Worm (Caenorhabditis elegans) whole organism, L1 larva: ENCODE measurements around the gene set-19.

Experiments used
- efl-1 ChIP-seq, 4 experiments: fragments of 150-350 bp; optimal IDR thresholded peaks in 3 of 4; peaks in 1 of 4; 1 replicate in 1 of 4; 2 replicates in 3 of 4; lab custom pipeline; 2014; ENCODE audit warnings: missing biosample characterization in 2 of 4, missing genetic modification characterization in 2 of 4, missing genetic modification reagents in 2 of 4
- grh-1 ChIP-seq: fragments of 200-800 bp; sonication (Bioruptor generic); IDR thresholded peaks from 2 replicates; pipeline ENCODE4 v1.3.6; 2022; ENCODE audit warnings: missing genetic modification reagents, missing genetic modification characterization, missing compliant biosample characterization
- hlh-17 ChIP-seq: fragments of 200-800 bp; sonication (Bioruptor generic); optimal IDR thresholded peaks from 2 replicates; lab custom pipeline; 2018; ENCODE audit warnings: missing genetic modification characterization, mild to moderate bottlenecking, missing compliant biosample characterization, moderate library complexity, borderline replicate concordance
- nhr-237 ChIP-seq: fragments of 150-350 bp; optimal IDR thresholded peaks from 2 replicates; lab custom pipeline; 2014; ENCODE audit warnings: missing biosample characterization, missing genetic modification characterization
- snu-23 ChIP-seq: sonication (generic microtip); optimal IDR thresholded peaks from 2 replicates; lab custom pipeline; 2016; ENCODE audit warnings: missing genetic modification characterization, missing compliant biosample characterization
- ztf-11 ChIP-seq, 2 experiments: sonication (generic microtip); optimal IDR thresholded peaks; 2 replicates each; lab custom pipeline; 2016 to 2017; ENCODE audit warnings: missing genetic modification characterization in 2 of 2, missing biosample characterization in 1 of 2, missing compliant biosample characterization in 1 of 2

ce11 chrX:5659614-5660013 lies 20.4 kb downstream of the set-19 start, which contains the start of gene T22B7.22:
- no peak for TF ChIP-seq nhr-237
- peak; percentile 65 for TF ChIP-seq snu-23 (GFP tag; lab: Kevin White, UChicago)
- TF ChIP-seq hlh-17, result no peak
- TF ChIP-seq efl-1 (optimal IDR thresholded peaks at IDR 0.05; lab: Kevin White, UChicago), result no peak
- no peak for TF ChIP-seq efl-1 (GFP tag; optimal IDR thresholded peaks at IDR 0.05 in 1 of 2; lab: Kevin White, UChicago)
- TF ChIP-seq ztf-11 (tag; optimal IDR thresholded peaks at IDR 0.05; lab: Kevin White, UChicago), result no peak
- peak; percentile 56 for TF ChIP-seq grh-1
